Fruit fly (Drosophila melanogaster) whole organism, wandering third instar larva: ENCODE results near the gene CG13810.

ENCODE experiments used
- CG32264 ChIP-seq: fragments of 200-800 bp; sonication (Bioruptor generic); optimal IDR thresholded peaks from 2 replicates; lab custom pipeline; 2016; ENCODE audit warnings: missing biosample characterization, missing genetic modification characterization
- CG9705 ChIP-seq: fragments of 200-800 bp; sonication (Bioruptor generic); optimal IDR thresholded peaks from 2 replicates; lab custom pipeline; 2018; ENCODE audit warnings: missing biosample characterization, mild to moderate bottlenecking, missing genetic modification characterization
- Dfd ChIP-seq: fragments of >200 bp; optimal IDR thresholded peaks from 2 replicates; lab custom pipeline; 2017; ENCODE audit warnings: missing biosample characterization, missing genetic modification characterization
- Dif ChIP-seq: fragments of 200-275, 200-300 bp; sonication (Bioruptor generic); optimal IDR thresholded peaks from 2 replicates; lab custom pipeline; 2018; ENCODE audit warnings: missing biosample characterization, missing genetic modification characterization; ENCODE audit not compliant: partially characterized antibody
- GATAd ChIP-seq: sonication (Bioruptor generic); optimal IDR thresholded peaks from 2 replicates; lab custom pipeline; 2016; ENCODE audit warnings: missing biosample characterization, missing genetic modification characterization
- HLH106 ChIP-seq: fragments of 200-800 bp; optimal IDR thresholded peaks from 3 replicates; lab custom pipeline; 2019; ENCODE audit warnings: missing biosample characterization, mild to moderate bottlenecking, missing genetic modification characterization, moderate library complexity
- Hr78 ChIP-seq: fragments of >200 bp; optimal IDR thresholded peaks from 2 replicates; lab custom pipeline; 2017; ENCODE audit warnings: missing biosample characterization, missing genetic modification characterization
- Hr83 ChIP-seq: fragments of 200-300 bp; sonication (Bioruptor generic); optimal IDR thresholded peaks from 2 replicates; lab custom pipeline; 2016; ENCODE audit warnings: missing biosample characterization, mild to moderate bottlenecking, missing genetic modification characterization, moderate library complexity; ENCODE audit not compliant: poor library complexity, severe bottlenecking
- Jra ChIP-seq: sonication (Bioruptor generic); optimal IDR thresholded peaks from 2 replicates; lab custom pipeline; 2016; ENCODE audit warnings: missing biosample characterization, missing genetic modification characterization
- Mio ChIP-seq: sonication (Bioruptor generic); optimal IDR thresholded peaks from 2 replicates; lab custom pipeline; 2016; ENCODE audit warnings: missing biosample characterization, missing genetic modification characterization
- Myc ChIP-seq: fragments of >200 bp; optimal IDR thresholded peaks from 2 replicates; lab custom pipeline; 2017
- N ChIP-seq: fragments of >200 bp; optimal IDR thresholded peaks from 2 replicates; lab custom pipeline; 2018; ENCODE audit warnings: missing biosample characterization, missing external identifiers, missing genetic modification characterization
- OdsH ChIP-seq: fragments of 200-800 bp; sonication (Bioruptor generic); optimal IDR thresholded peaks from 2 replicates; lab custom pipeline; 2016; ENCODE audit warnings: missing biosample characterization, mild to moderate bottlenecking, missing genetic modification characterization
- Rel ChIP-seq, 2 experiments: fragments of 200-800 bp; sonication (Bioruptor generic) in 1 of 2; optimal IDR thresholded peaks; 2 replicates in 1 of 2; 3 replicates in 1 of 2; lab custom pipeline; 2016 to 2019; ENCODE audit warnings: mild to moderate bottlenecking in 2 of 2, missing biosample characterization in 2 of 2, missing genetic modification characterization in 2 of 2, moderate library complexity in 1 of 2
- Sp1 ChIP-seq: fragments of 200-800 bp; sonication (Bioruptor generic); optimal IDR thresholded peaks from 3 replicates; lab custom pipeline; 2019; ENCODE audit warnings: missing biosample characterization, mild to moderate bottlenecking, missing genetic modification characterization, moderate library complexity
- Vsx2 ChIP-seq: fragments of 200-300, 225-300 bp; sonication (Bioruptor generic); optimal IDR thresholded peaks from 2 replicates; lab custom pipeline; 2018; ENCODE audit warnings: missing biosample characterization, missing genetic modification characterization; ENCODE audit not compliant: partially characterized antibody
- br ChIP-seq: fragments of 200-800 bp; sonication (Bioruptor generic); optimal IDR thresholded peaks from 2 replicates; lab custom pipeline; 2016; ENCODE audit warnings: missing biosample characterization, missing genetic modification characterization
- brk ChIP-seq: fragments of 200-800 bp; sonication (Bioruptor generic); optimal IDR thresholded peaks from 2 replicates; lab custom pipeline; 2016; ENCODE audit warnings: missing biosample characterization, mild to moderate bottlenecking, missing genetic modification characterization
- dl ChIP-seq, 2 experiments: fragments of 175-275, 200-275 bp in 1 of 2; fragments of 200-275 bp in 1 of 2; sonication (Bioruptor generic); optimal IDR thresholded peaks; lab custom pipeline; 2018; ENCODE audit warnings: mild to moderate bottlenecking in 2 of 2, missing biosample characterization in 2 of 2, missing genetic modification characterization in 2 of 2, moderate library complexity in 2 of 2; ENCODE audit not compliant: partially characterized antibody in 2 of 2, insufficient read depth in 1 of 2
- dsf ChIP-seq: sonication (Bioruptor generic); optimal IDR thresholded peaks from 2 replicates; lab custom pipeline; 2016; ENCODE audit warnings: missing biosample characterization, missing genetic modification characterization, borderline replicate concordance
- ey ChIP-seq: fragments of 200-800 bp; sonication (Bioruptor generic); optimal IDR thresholded peaks from 2 replicates; lab custom pipeline; 2016; ENCODE audit warnings: missing biosample characterization, missing genetic modification characterization
- foxo ChIP-seq, 2 experiments: fragments of 200-800 bp; sonication (Bioruptor generic); optimal IDR thresholded peaks; 2 replicates in 1 of 2; 3 replicates in 1 of 2; lab custom pipeline; 2016 to 2017; ENCODE audit warnings: missing biosample characterization in 2 of 2, missing genetic modification characterization in 2 of 2
- fru ChIP-seq: fragments of 200-800 bp; sonication (Bioruptor generic); optimal IDR thresholded peaks from 3 replicates; lab custom pipeline; 2016; ENCODE audit warnings: missing biosample characterization, mild to moderate bottlenecking, missing genetic modification characterization
- jim ChIP-seq: fragments of 175-275, 200-325 bp; sonication (Bioruptor generic); optimal IDR thresholded peaks from 2 replicates; lab custom pipeline; 2016; ENCODE audit warnings: missing biosample characterization, mild to moderate bottlenecking, missing genetic modification characterization
- lola ChIP-seq: fragments of >200 bp; optimal IDR thresholded peaks from 2 replicates; lab custom pipeline; 2017; ENCODE audit warnings: missing biosample characterization, missing genetic modification characterization
- pan ChIP-seq: fragments of >200 bp; optimal IDR thresholded peaks from 2 replicates; lab custom pipeline; 2017
- psq ChIP-seq: fragments of 200-800 bp; sonication (Bioruptor generic); optimal IDR thresholded peaks from 3 replicates; lab custom pipeline; 2017; ENCODE audit warnings: missing biosample characterization, mild to moderate bottlenecking, missing genetic modification characterization, moderate library complexity
- rgr ChIP-seq: fragments of 200-800 bp; sonication (Bioruptor generic); optimal IDR thresholded peaks from 3 replicates; lab custom pipeline; 2016; ENCODE audit warnings: missing biosample characterization, mild to moderate bottlenecking, missing genetic modification characterization
- sage ChIP-seq: fragments of 200-800 bp; sonication (Bioruptor generic); optimal IDR thresholded peaks from 2 replicates; lab custom pipeline; 2016; ENCODE audit warnings: missing biosample characterization, mild to moderate bottlenecking, missing genetic modification characterization
- sv ChIP-seq: fragments of 200-800 bp; sonication (Bioruptor generic); optimal IDR thresholded peaks from 3 replicates; lab custom pipeline; 2016; ENCODE audit warnings: missing biosample characterization, missing genetic modification characterization
- usp ChIP-seq: fragments of >200 bp; optimal IDR thresholded peaks from 2 replicates; lab custom pipeline; 2017; ENCODE audit warnings: missing biosample characterization, missing genetic modification characterization
- woc ChIP-seq: sonication (Bioruptor generic); optimal IDR thresholded peaks from 2 replicates; lab custom pipeline; 2016; ENCODE audit warnings: missing biosample characterization, mild to moderate bottlenecking, missing genetic modification characterization

The CG13810 gene

DNA sequence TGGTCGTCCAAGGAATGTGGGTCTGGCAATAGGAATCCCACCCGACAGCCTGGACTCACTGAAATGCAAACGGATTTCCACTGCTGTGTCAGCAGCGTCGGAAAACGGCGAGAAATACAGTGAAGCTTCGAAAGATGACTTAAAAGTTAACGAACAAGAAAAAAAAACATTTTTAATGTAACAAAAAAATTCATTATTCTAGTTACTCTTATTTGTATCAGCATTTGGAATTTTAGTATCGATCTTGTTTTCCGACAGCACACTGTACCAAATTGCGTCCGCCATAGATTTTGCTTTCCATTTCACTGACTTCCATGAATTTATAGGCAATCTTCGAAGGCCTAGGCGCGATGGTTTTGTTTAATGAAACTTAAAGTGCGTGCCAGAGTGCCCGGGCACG, 20.9 kb upstream of the CG13810 start:
- TF ChIP-seq Rel (GFP tag; optimal IDR thresholded peaks at IDR 0.05; lab: Kevin White, UChicago), result no peak
- TF ChIP-seq Rel (tag; optimal IDR thresholded peaks at IDR 0.05; lab: Kevin White, UChicago), result no peak
- TF ChIP-seq foxo (GFP tag; optimal IDR thresholded peaks at IDR 0.05; lab: Kevin White, UChicago), result no peak
- TF ChIP-seq usp (GFP tag; lab: Kevin White, UChicago), result no peak
- no peak for TF ChIP-seq GATAd (GFP tag; lab: Kevin White, UChicago)
- TF ChIP-seq Dfd (GFP tag; lab: Kevin White, UChicago), result no peak
- TF ChIP-seq CG9705 (GFP tag; lab: Kevin White, UChicago), result no peak
- TF ChIP-seq ey, result no peak
- TF ChIP-seq HLH106 (tag; lab: Kevin White, UChicago), result no peak
- no peak for TF ChIP-seq Vsx2
- TF ChIP-seq jim (GFP tag; lab: Kevin White, UChicago), result no peak

- no peak for TF ChIP-seq sage (GFP tag; lab: Kevin White, UChicago)
- TF ChIP-seq dsf (GFP tag; lab: Kevin White, UChicago), result no peak
- no peak for TF ChIP-seq rgr (GFP tag; lab: Kevin White, UChicago)
- no peak for TF ChIP-seq Dfd (GFP tag; lab: Kevin White, UChicago)
- no peak for TF ChIP-seq CG32264 (GFP tag; lab: Kevin White, UChicago)
- peak; percentile 44 for TF ChIP-seq Dif (GFP tag; lab: Kevin White, UChicago)
- TF ChIP-seq sv (GFP tag; lab: Kevin White, UChicago), result no peak
- TF ChIP-seq fru (GFP tag; lab: Kevin White, UChicago), result no peak
- no peak for TF ChIP-seq foxo (GFP tag; optimal IDR thresholded peaks at IDR 0.05; lab: Kevin White, UChicago)
- peak; percentile 41 for TF ChIP-seq Myc (lab: Kevin White, UChicago)
- TF ChIP-seq br (GFP tag; lab: Kevin White, UChicago), result no peak
- no peak for TF ChIP-seq dl (GFP tag; optimal IDR thresholded peaks at IDR 0.05; lab: Kevin White, UChicago; ENCODE audit: insufficient read depth in 1 of 2, partially characterized antibody in 2 of 2)
- no peak for TF ChIP-seq woc
- peak; percentile 55 for TF ChIP-seq Vsx2
- TF ChIP-seq Sp1 (GFP tag; lab: Kevin White, UChicago), result no peak
- no peak for TF ChIP-seq GATAd (GFP tag; lab: Kevin White, UChicago)
- no peak for TF ChIP-seq Hr83
- no peak for TF ChIP-seq Mio (GFP tag; lab: Kevin White, UChicago)
- TF ChIP-seq N (GFP tag; lab: Kevin White, UChicago), result peak; percentile 49
- TF ChIP-seq, all 38 proteins: peak for 4
Observed at dm6 chr3L:2166776-2167175, 19.0 kb upstream of the CG13810 start.

DNA sequence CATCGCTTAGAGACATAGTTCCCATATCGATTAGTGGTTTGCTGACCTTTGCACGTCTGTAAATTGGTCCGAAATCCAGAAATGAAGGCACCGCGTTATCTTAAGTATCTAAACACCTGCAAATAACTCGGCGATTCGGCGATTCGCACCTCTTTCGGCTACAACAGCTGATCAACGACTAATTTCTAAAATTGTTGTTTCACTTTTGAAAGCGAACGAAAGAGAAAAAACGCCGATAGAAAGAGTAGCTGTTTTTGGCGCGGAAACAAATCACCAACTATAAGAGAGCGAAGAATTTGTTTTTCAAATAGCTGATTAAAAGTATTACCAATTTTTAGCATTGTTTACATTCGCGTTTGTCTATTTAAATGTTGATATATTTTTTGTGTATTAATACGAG, 16.8 kb upstream of the CG13810 start, which contains the start of gene CG15879:
TSS of gene CG15879 (minus strand) at position 155 of the 400 bp plus-strand sequence.
- no peak for TF ChIP-seq CG32264 (GFP tag; lab: Kevin White, UChicago)
- no peak for TF ChIP-seq woc
- TF ChIP-seq ey, result no peak
- no peak for TF ChIP-seq CG9705 (GFP tag; lab: Kevin White, UChicago)
- TF ChIP-seq, all 38 proteins: peak for 0

DNA sequence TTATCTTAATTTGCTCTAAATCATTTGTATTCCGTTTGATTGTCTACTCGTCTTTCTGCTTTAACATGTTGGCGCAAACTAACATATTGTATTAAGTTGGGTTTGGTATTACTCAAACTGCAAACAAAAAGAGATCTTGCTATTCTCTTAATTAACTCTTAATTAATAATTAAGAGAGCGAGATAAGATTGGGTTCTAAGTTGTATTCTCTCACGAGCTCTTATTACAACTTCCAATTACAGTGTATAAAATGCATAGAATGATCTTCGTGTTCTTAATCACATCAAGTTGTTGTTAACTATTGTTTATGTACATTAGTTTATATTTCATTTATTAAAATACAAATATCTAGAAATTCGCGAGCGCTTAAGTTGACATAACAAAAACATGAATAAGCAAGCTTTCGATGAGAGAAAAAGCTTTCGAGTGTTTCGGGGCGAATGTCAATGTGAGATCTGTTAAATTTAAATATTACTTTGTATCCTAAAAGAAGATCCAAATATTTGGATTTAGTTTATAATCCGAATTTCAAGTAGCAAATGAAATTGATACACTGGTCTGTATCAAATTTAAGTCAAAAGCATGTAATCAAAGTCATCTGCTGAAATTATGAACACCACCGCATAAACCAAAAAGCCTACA, 14.7 kb upstream of the CG13810 start, which contains the start of gene CG5704:
TSS of gene CG5704 (minus strand) at position 87 of the 642 bp plus-strand sequence.
- TF ChIP-seq pan (lab: Kevin White, UChicago), result no peak
- TF ChIP-seq N (GFP tag; lab: Kevin White, UChicago), result no peak
- no peak for TF ChIP-seq Jra (GFP tag; lab: Kevin White, UChicago)
- no peak for TF ChIP-seq lola (GFP tag; lab: Kevin White, UChicago)
- TF ChIP-seq brk (GFP tag; lab: Kevin White, UChicago), result peak; percentile 47

- TF ChIP-seq psq (GFP tag; lab: Kevin White, UChicago) (peak; percentile 12), Rel (GFP tag; optimal IDR thresholded peaks at IDR 0.05; lab: Kevin White, UChicago) (no peak), Rel (tag; optimal IDR thresholded peaks at IDR 0.05; lab: Kevin White, UChicago) (peak; percentile 40), HLH106 (tag; lab: Kevin White, UChicago) (peak; percentile 39), Hr78 (no peak), brk (GFP tag; lab: Kevin White, UChicago) (peak; percentile 29), OdsH (peak; percentile 32), Vsx2 (no peak), rgr (GFP tag; lab: Kevin White, UChicago) (peak; percentile 48)
Observed at dm6 chr3L:2174232-2174631, 11.5 kb upstream of the CG13810 start, which contains the start of gene CG15820. Gene CG15820 (minus strand): TSS chr3L:2174332.
